Fruit fly (Drosophila melanogaster) whole organism, embryonic: ENCODE measurements around the gene chif.

Experiments used
- Aef1 ChIP-seq: fragments of 200-800 bp; sonication (Bioruptor generic); IDR thresholded peaks from 3 replicates; pipeline ENCODE4 v1.3.6; 2022; ENCODE audit warnings: missing biosample characterization, missing genetic modification characterization
- C15 ChIP-seq: fragments of 200-800 bp; sonication (Bioruptor generic); IDR thresholded peaks from 3 replicates; pipeline ENCODE4 v1.3.6; 2022; ENCODE audit warnings: missing biosample characterization, missing genetic modification characterization
- CG1024 ChIP-seq: fragments of 200-800 bp; sonication (Bioruptor generic); IDR thresholded peaks from 2 replicates; pipeline ENCODE4 v1.3.6; 2022; ENCODE audit warnings: missing biosample characterization, missing genetic modification characterization
- CG10267 ChIP-seq: fragments of 200-800 bp; sonication (Bioruptor generic); optimal IDR thresholded peaks from 2 replicates; lab custom pipeline; 2018; ENCODE audit warnings: missing biosample characterization, mild to moderate bottlenecking, missing genetic modification characterization, moderate library complexity
- CG10462 ChIP-seq: fragments of 200-800 bp; sonication (Bioruptor generic); optimal IDR thresholded peaks from 2 replicates; lab custom pipeline; 2016; ENCODE audit warnings: missing biosample characterization, missing genetic modification characterization
- CG11696 ChIP-seq: fragments of 200-800 bp; sonication (Bioruptor generic); IDR thresholded peaks from 2 replicates; pipeline ENCODE4 v1.3.6; 2022; ENCODE audit warnings: missing biosample characterization, missing genetic modification characterization
- CG1233 ChIP-seq: fragments of 200-800 bp; sonication (Bioruptor generic); optimal IDR thresholded peaks from 4 replicates; lab custom pipeline; 2018; ENCODE audit warnings: missing biosample characterization, mild to moderate bottlenecking, missing genetic modification characterization
- CG12391 ChIP-seq: fragments of 200-800 bp; sonication (Bioruptor generic); optimal IDR thresholded peaks from 3 replicates; lab custom pipeline; 2018; ENCODE audit warnings: missing biosample characterization, mild to moderate bottlenecking, missing genetic modification characterization, moderate library complexity
- CG17359 ChIP-seq: fragments of 200-800 bp; sonication (Bioruptor generic); optimal IDR thresholded peaks from 3 replicates; lab custom pipeline; 2018; ENCODE audit warnings: missing biosample characterization, mild to moderate bottlenecking, missing genetic modification characterization, moderate library complexity
- CG17361 ChIP-seq: fragments of 200-800 bp; sonication (Bioruptor generic); IDR thresholded peaks from 3 replicates; pipeline ENCODE4 v1.3.6; 2022; ENCODE audit warnings: missing biosample characterization, missing genetic modification characterization
- CG17829 ChIP-seq: fragments of 200-800 bp; optimal IDR thresholded peaks from 2 replicates; lab custom pipeline; 2019; ENCODE audit warnings: missing biosample characterization, mild to moderate bottlenecking, missing genetic modification characterization, moderate library complexity
- CG2129 ChIP-seq: fragments of 200-800 bp; sonication (Bioruptor generic); IDR thresholded peaks from 2 replicates; pipeline ENCODE4 v1.3.6; 2022; ENCODE audit warnings: missing biosample characterization, missing genetic modification characterization; ENCODE audit not compliant: partially characterized antibody
- CG3407 ChIP-seq: fragments of 200-800 bp; sonication (Bioruptor generic); optimal IDR thresholded peaks from 2 replicates; lab custom pipeline; 2018; ENCODE audit warnings: missing biosample characterization, mild to moderate bottlenecking, missing genetic modification characterization
- CG42726 ChIP-seq: fragments of 200-800 bp; sonication (Bioruptor generic); IDR thresholded peaks from 2 replicates; pipeline ENCODE4 v1.3.6; 2022; ENCODE audit warnings: missing biosample characterization, missing genetic modification characterization; ENCODE audit not compliant: partially characterized antibody
- CG4360 ChIP-seq: fragments of 200-800 bp; sonication (Bioruptor generic); IDR thresholded peaks from 2 replicates; pipeline ENCODE4 v1.3.6; 2022; ENCODE audit warnings: missing biosample characterization, missing genetic modification characterization
- CG6683 ChIP-seq: fragments of 200-800 bp; sonication (Bioruptor generic); optimal IDR thresholded peaks from 2 replicates; lab custom pipeline; 2017; ENCODE audit warnings: missing biosample characterization, mild to moderate bottlenecking, missing genetic modification characterization, missing genetic modification reagents
- CG8765 ChIP-seq: fragments of 200-800 bp; sonication (Bioruptor generic); IDR thresholded peaks from 2 replicates; pipeline ENCODE4 v1.3.6; 2022; ENCODE audit warnings: missing biosample characterization, missing genetic modification characterization
- CG9215 ChIP-seq: fragments of 200-800 bp; sonication (Bioruptor generic); IDR thresholded peaks from 2 replicates; pipeline ENCODE4 v1.3.6; 2022; ENCODE audit warnings: missing biosample characterization, missing genetic modification characterization
- CG9876 ChIP-seq: fragments of 200-800 bp; sonication (Bioruptor generic); optimal IDR thresholded peaks from 2 replicates; lab custom pipeline; 2016; ENCODE audit warnings: missing biosample characterization, missing genetic modification characterization
- CG9932 ChIP-seq: fragments of 200-800 bp; sonication (Bioruptor generic); IDR thresholded peaks from 2 replicates; pipeline ENCODE4 v1.3.6; 2022; ENCODE audit warnings: missing biosample characterization, missing genetic modification characterization
- CkIIα-i1 ChIP-seq: fragments of 200-800 bp; sonication (Bioruptor generic); IDR thresholded peaks from 2 replicates; pipeline ENCODE4 v1.3.6; 2022; ENCODE audit warnings: missing biosample characterization, missing genetic modification characterization
- CrebB ChIP-seq: fragments of 200-800 bp; sonication (Bioruptor generic); optimal IDR thresholded peaks from 3 replicates; lab custom pipeline; 2018; ENCODE audit warnings: missing biosample characterization, mild to moderate bottlenecking, missing genetic modification characterization
- Dref ChIP-seq: fragments of 200-800 bp; sonication (Bioruptor generic); IDR thresholded peaks from 2 replicates; pipeline ENCODE4 v1.3.6; 2022; ENCODE audit warnings: missing biosample characterization, missing genetic modification characterization
- HmgZ ChIP-seq: fragments of 200-800 bp; sonication (Bioruptor generic); optimal IDR thresholded peaks from 2 replicates; lab custom pipeline; 2018; ENCODE audit warnings: missing biosample characterization, mild to moderate bottlenecking, missing genetic modification characterization
- Hr51 ChIP-seq, 2 experiments: fragments of 200-800 bp; sonication (Bioruptor generic); optimal IDR thresholded peaks; 2 replicates in 1 of 2; 3 replicates in 1 of 2; lab custom pipeline; 2016 to 2018; ENCODE audit warnings: missing biosample characterization in 2 of 2, missing genetic modification characterization in 2 of 2, mild to moderate bottlenecking in 1 of 2, moderate library complexity in 1 of 2
- Hr78 ChIP-seq, 2 experiments: fragments of 200-800 bp in 1 of 2; fragments of >200 bp in 1 of 2; sonication (Bioruptor generic) in 1 of 2; optimal IDR thresholded peaks; 2 replicates each; lab custom pipeline; 2017 to 2019; ENCODE audit warnings: missing biosample characterization in 2 of 2, missing genetic modification characterization in 2 of 2, mild to moderate bottlenecking in 1 of 2, moderate library complexity in 1 of 2
- MBD-R2 ChIP-seq: fragments of 200-800 bp; sonication (Bioruptor generic); IDR thresholded peaks from 2 replicates; pipeline ENCODE4 v1.3.6; 2022; ENCODE audit warnings: missing biosample characterization, missing genetic modification characterization
- NC2β ChIP-seq: fragments of 200-800 bp; sonication (Bioruptor generic); optimal IDR thresholded peaks from 2 replicates; lab custom pipeline; 2016; ENCODE audit warnings: missing biosample characterization, missing genetic modification characterization
- abd-A ChIP-seq: fragments of 200-800 bp; sonication (Bioruptor generic); optimal IDR thresholded peaks from 3 replicates; lab custom pipeline; 2019; ENCODE audit warnings: missing biosample characterization, mild to moderate bottlenecking, missing genetic modification characterization, moderate library complexity
- btn ChIP-seq: fragments of 200-800 bp; sonication (Bioruptor generic); optimal IDR thresholded peaks from 2 replicates; lab custom pipeline; 2016; ENCODE audit warnings: missing biosample characterization, missing genetic modification characterization
- chn ChIP-seq: fragments of 200-800 bp; sonication (Bioruptor generic); optimal IDR thresholded peaks from 2 replicates; lab custom pipeline; 2016; ENCODE audit warnings: missing biosample characterization, missing genetic modification characterization
- dan ChIP-seq: fragments of 200-800 bp; sonication (Bioruptor generic); IDR thresholded peaks from 2 replicates; pipeline ENCODE4 v1.3.6; 2022; ENCODE audit warnings: missing biosample characterization, missing genetic modification characterization
- dysf ChIP-seq: fragments of 200-800 bp; sonication (Bioruptor generic); IDR thresholded peaks from 3 replicates; pipeline ENCODE4 v1.3.6; 2022; ENCODE audit warnings: missing biosample characterization, missing genetic modification characterization
- emc ChIP-seq: fragments of 200-800 bp; sonication (Bioruptor generic); optimal IDR thresholded peaks from 2 replicates; lab custom pipeline; 2016; ENCODE audit warnings: missing biosample characterization, missing genetic modification characterization
- ewg ChIP-seq: fragments of 200-800 bp; sonication (Bioruptor generic); optimal IDR thresholded peaks from 3 replicates; lab custom pipeline; 2017; ENCODE audit warnings: mild to moderate bottlenecking, missing biosample characterization, missing genetic modification reagents, missing genetic modification characterization
- eyg ChIP-seq: fragments of 200-800 bp; sonication (Bioruptor generic); optimal IDR thresholded peaks from 3 replicates; lab custom pipeline; 2016; ENCODE audit warnings: missing biosample characterization, missing genetic modification characterization
- gcm2 ChIP-seq: fragments of 200-800 bp; sonication (Bioruptor generic); optimal IDR thresholded peaks from 2 replicates; lab custom pipeline; 2016; ENCODE audit warnings: missing biosample characterization, missing genetic modification characterization
- h ChIP-seq: fragments of >200 bp; optimal IDR thresholded peaks from 2 replicates; lab custom pipeline; 2017
- her ChIP-seq: fragments of 200-800 bp; sonication (Bioruptor generic); optimal IDR thresholded peaks from 2 replicates; lab custom pipeline; 2016; ENCODE audit warnings: missing biosample characterization, missing genetic modification characterization
- insv ChIP-seq, 2 experiments: fragments of 200-800 bp; sonication (Bioruptor generic); optimal IDR thresholded peaks; 3 replicates each; lab custom pipeline; 2016 to 2018; ENCODE audit warnings: missing biosample characterization in 2 of 2, missing genetic modification characterization in 2 of 2
- kah ChIP-seq: fragments of 200-800 bp; sonication (Bioruptor generic); optimal IDR thresholded peaks from 2 replicates; lab custom pipeline; 2018; ENCODE audit warnings: missing biosample characterization, mild to moderate bottlenecking, missing genetic modification characterization
- lilli ChIP-seq: fragments of 200-800 bp; sonication (Bioruptor generic); optimal IDR thresholded peaks from 3 replicates; lab custom pipeline; 2016; ENCODE audit warnings: missing biosample characterization, missing genetic modification characterization
- nau ChIP-seq: fragments of 200-800 bp; sonication (Bioruptor generic); optimal IDR thresholded peaks from 3 replicates; lab custom pipeline; 2017; ENCODE audit warnings: missing biosample characterization, mild to moderate bottlenecking, missing genetic modification characterization, missing genetic modification reagents
- nom ChIP-seq: fragments of 200-800 bp; sonication (Bioruptor generic); optimal IDR thresholded peaks from 2 replicates; lab custom pipeline; 2017; ENCODE audit warnings: missing biosample characterization, missing genetic modification characterization, mild to moderate bottlenecking, moderate library complexity, missing genetic modification reagents
- peb ChIP-seq: fragments of 200-800 bp; sonication (Bioruptor generic); IDR thresholded peaks from 2 replicates; pipeline ENCODE4 v1.3.6; 2022; ENCODE audit warnings: missing biosample characterization, missing genetic modification characterization
- prd ChIP-seq, 3 experiments: fragments of >200 bp in 2 of 3; fragments of 200-800 bp in 1 of 3; sonication (Bioruptor generic) in 1 of 3; optimal IDR thresholded peaks in 2 of 3; IDR thresholded peaks in 1 of 3; 2 replicates in 2 of 3; 3 replicates in 1 of 3; pipeline versions ENCODE4 v1.3.6 to Lab custom; 2017 to 2022; ENCODE audit warnings: missing biosample characterization in 1 of 3, missing genetic modification characterization in 1 of 3
- repo ChIP-seq: fragments of 200-800 bp; sonication (Bioruptor generic); optimal IDR thresholded peaks from 2 replicates; lab custom pipeline; 2016; ENCODE audit warnings: missing biosample characterization, missing genetic modification characterization
- sens ChIP-seq: fragments of 200-800 bp; sonication (Bioruptor generic); peaks from one replicate; lab custom pipeline; 2016; ENCODE audit warnings: missing biosample characterization, missing genetic modification characterization
- twi ChIP-seq: fragments of 200-800 bp; optimal IDR thresholded peaks from 2 replicates; lab custom pipeline; 2019; ENCODE audit warnings: missing biosample characterization, mild to moderate bottlenecking, missing genetic modification characterization, moderate library complexity
- wdn ChIP-seq: fragments of 200-800 bp; sonication (Bioruptor generic); IDR thresholded peaks from 2 replicates; pipeline ENCODE4 v1.3.6; 2022; ENCODE audit warnings: missing biosample characterization, missing genetic modification characterization
- yki ChIP-seq: fragments of >200 bp; optimal IDR thresholded peaks from 3 replicates; lab custom pipeline; 2018

Gene chif

dm6 chr2L:16350160-16350633 lies 2.2 kb downstream of the chif start (continued):
- TF ChIP-seq CG10462 (GFP tag; lab: Kevin White, UChicago) (no peak), abd-A (tag; lab: Kevin White, UChicago) (no peak), CG17829 (tag; lab: Kevin White, UChicago) (peak; percentile 70), CrebB (peak; percentile 3), C15 (GFP tag; lab: Robert Waterston, UW) (no peak), CG8765 (GFP tag; lab: Robert Waterston, UW) (0 out of 2 replicates have a peak, but pooled peaks have one; percentile 50), lilli (GFP tag; lab: Kevin White, UChicago) (peak; percentile 72), her (GFP tag; lab: Kevin White, UChicago) (peak; percentile 49), repo (GFP tag; lab: Kevin White, UChicago) (no peak), gcm2 (GFP tag; lab: Kevin White, UChicago) (peak; percentile 22), NC2β (GFP tag; lab: Kevin White, UChicago) (no peak), HmgZ (peak; percentile 73), sens (GFP tag; lab: Kevin White, UChicago) (peak; percentile 53), emc (GFP tag; lab: Kevin White, UChicago) (no peak), chn (GFP tag; lab: Kevin White, UChicago) (peak; percentile 75), ewg (GFP tag; lab: Kevin White, UChicago) (peak; percentile 49), wdn (GFP tag; lab: Robert Waterston, UW) (peak; percentile 70), dysf (GFP tag; lab: Robert Waterston, UW) (peak; percentile 73), insv (GFP tag; optimal IDR thresholded peaks at IDR 0.05; lab: Kevin White, UChicago) (peak in 1 of 2 experiments; percentile 4), btn (no peak), CG2129 (GFP tag; lab: Robert Waterston, UW) (no peak), kah (GFP tag; lab: Kevin White, UChicago) (peak; percentile 39), CG10267 (peak; percentile 32), nau (GFP tag; lab: Kevin White, UChicago) (no peak), CG9215 (GFP tag; lab: Robert Waterston, UW) (peak; percentile 76), dan (no peak), yki (lab: Kevin White, UChicago) (no peak), CG3407 (GFP tag; lab: Kevin White, UChicago) (peak; percentile 12), peb (GFP tag; lab: Robert Waterston, UW) (peak; percentile 58), CG17361 (no peak; the same call in 2 of the 3 replicates), h (no peak), CG1233 (GFP tag; lab: Kevin White, UChicago) (peak; percentile 21), MBD-R2 (GFP tag; lab: Robert Waterston, UW) (peak; percentile 77), twi (tag; lab: Kevin White, UChicago) (no peak), nom (GFP tag; lab: Kevin White, UChicago) (no peak), prd (optimal IDR thresholded peaks at IDR 0.05; lab: Kevin White, UChicago) (no peak), prd (GFP tag; IDR thresholded peaks at IDR 0.05; lab: Robert Waterston, UW) (peak; percentile 81), CG17359 (tag; lab: Kevin White, UChicago) (peak; percentile 58), CG9932 (GFP tag; lab: Robert Waterston, UW) (peak; percentile 90), eyg (peak; percentile 41), Dref (GFP tag; lab: Robert Waterston, UW) (peak; percentile 48), Hr51 (GFP tag; optimal IDR thresholded peaks at IDR 0.05; lab: Kevin White, UChicago) (peak; percentile 7 to 84), CG1024 (peak; percentile 54), CG12391 (tag; lab: Kevin White, UChicago) (peak; percentile 81), CG42726 (GFP tag; lab: Robert Waterston, UW) (0 out of 2 replicates have a peak, but pooled peaks have one; percentile 21), CG11696 (GFP tag; lab: Robert Waterston, UW) (0 out of 2 replicates have a peak, but pooled peaks have one; percentile 26), Hr78 (GFP tag; optimal IDR thresholded peaks at IDR 0.05; lab: Kevin White, UChicago) (no peak), CG6683 (GFP tag; lab: Kevin White, UChicago) (no peak), CkIIα-i1 (GFP tag; lab: Robert Waterston, UW) (no peak), CG9876 (GFP tag; lab: Kevin White, UChicago) (peak; percentile 40), CG4360 (GFP tag; lab: Robert Waterston, UW) (no peak), Aef1 (peak; percentile 80)
